Worm (Caenorhabditis elegans) whole organism, young adult: ENCODE measurements around the gene ifc-1.

ENCODE experiments used
- B0035.1 ChIP-seq: sonication (generic microtip); optimal IDR thresholded peaks from 2 replicates; lab custom pipeline; 2016; ENCODE audit warnings: missing genetic modification characterization, mild to moderate bottlenecking, missing compliant biosample characterization, missing genotype, missing genetic modification reagents
- B0261.1 ChIP-seq: sonication (generic microtip); optimal IDR thresholded peaks from 2 replicates; lab custom pipeline; 2016; ENCODE audit warnings: mild to moderate bottlenecking, missing genetic modification characterization, moderate library complexity, missing compliant biosample characterization
- F10E7.11 ChIP-seq: sonication (generic microtip); optimal IDR thresholded peaks from 2 replicates; lab custom pipeline; 2017; ENCODE audit warnings: mild to moderate bottlenecking, missing genetic modification characterization, moderate library complexity, missing compliant biosample characterization
- F39B2.1 ChIP-seq: fragments of 200-800 bp; sonication (Bioruptor generic); IDR thresholded peaks from 2 replicates; pipeline ENCODE4 v1.3.6; 2022; ENCODE audit warnings: missing genetic modification reagents, missing genetic modification characterization, missing compliant biosample characterization
- T07F8.4 ChIP-seq: sonication (generic microtip); optimal IDR thresholded peaks from 2 replicates; lab custom pipeline; 2016; ENCODE audit warnings: mild to moderate bottlenecking, missing genetic modification characterization, moderate library complexity, missing compliant biosample characterization
- Y53F4B.3 ChIP-seq: fragments of 200-800 bp; sonication (Bioruptor generic); IDR thresholded peaks from 2 replicates; pipeline ENCODE4 v1.3.6; 2022; ENCODE audit warnings: missing genetic modification reagents, missing genetic modification characterization, missing compliant biosample characterization
- Y56A3A.18 ChIP-seq: fragments of 200-800 bp; sonication (Bioruptor generic); IDR thresholded peaks from 2 replicates; pipeline ENCODE4 v1.3.6; 2022; ENCODE audit warnings: missing genetic modification reagents, missing genetic modification characterization, missing compliant biosample characterization
- Y95B8A.8 ChIP-seq: fragments of 200-800 bp; sonication (Bioruptor generic); IDR thresholded peaks from 2 replicates; pipeline ENCODE4 v1.3.6; 2022; ENCODE audit warnings: missing genetic modification reagents, missing genetic modification characterization, missing compliant biosample characterization
- ama-1 ChIP-seq, 3 experiments: fragments of 150-350 bp in 1 of 3; sonication (generic microtip) in 2 of 3; optimal IDR thresholded peaks; 2 replicates each; lab custom pipeline; 2014 to 2018; ENCODE audit warnings: missing biosample characterization in 2 of 3, missing genetic modification characterization in 2 of 3, missing genetic modification reagents in 2 of 3
- aptf-2 ChIP-seq: fragments of 200-800 bp; sonication (Bioruptor generic); conservative IDR thresholded peaks from 2 replicates; pipeline ENCODE4 v1.3.6; 2022; ENCODE audit warnings: missing genetic modification reagents, missing genetic modification characterization, missing compliant biosample characterization
- bed-1 ChIP-seq: fragments of 200-800 bp; sonication (Bioruptor generic); IDR thresholded peaks from 2 replicates; pipeline ENCODE4 v1.3.6; 2022; ENCODE audit warnings: missing genetic modification reagents, missing genetic modification characterization, missing compliant biosample characterization
- bed-2 ChIP-seq: fragments of 200-800 bp; sonication (Bioruptor generic); IDR thresholded peaks from 2 replicates; pipeline ENCODE4 v1.3.6; 2022; ENCODE audit warnings: missing genetic modification reagents, missing genetic modification characterization, missing compliant biosample characterization
- ceh-27 ChIP-seq: fragments of 200-800 bp; sonication (Bioruptor generic); optimal IDR thresholded peaks from 2 replicates; lab custom pipeline; 2018; ENCODE audit warnings: mild to moderate bottlenecking, missing genetic modification characterization, moderate library complexity, missing compliant biosample characterization
- ceh-79 ChIP-seq: sonication (generic microtip); optimal IDR thresholded peaks from 2 replicates; lab custom pipeline; 2017; ENCODE audit warnings: mild to moderate bottlenecking, missing genetic modification characterization, missing compliant biosample characterization
- dox-1 ChIP-seq: fragments of 200-800 bp; sonication (Bioruptor generic); IDR thresholded peaks from 2 replicates; pipeline ENCODE4 v1.3.6; 2022; ENCODE audit warnings: missing genetic modification reagents, missing genetic modification characterization, missing compliant biosample characterization
- dpff-1 ChIP-seq: sonication (generic microtip); optimal IDR thresholded peaks from 2 replicates; lab custom pipeline; 2017; ENCODE audit warnings: mild to moderate bottlenecking, missing genetic modification characterization, missing compliant biosample characterization
- ekl-4 ChIP-seq: fragments of 200-800 bp; sonication (Bioruptor generic); IDR thresholded peaks from 2 replicates; pipeline ENCODE4 v1.3.6; 2022; ENCODE audit warnings: missing genetic modification reagents, missing genetic modification characterization, missing compliant biosample characterization
- fkh-3 ChIP-seq: sonication (generic microtip); optimal IDR thresholded peaks from 2 replicates; lab custom pipeline; 2016; ENCODE audit warnings: mild to moderate bottlenecking, missing genetic modification characterization, missing compliant biosample characterization
- hlh-12 ChIP-seq: sonication (generic microtip); optimal IDR thresholded peaks from 2 replicates; lab custom pipeline; 2016; ENCODE audit warnings: missing genetic modification characterization, missing compliant biosample characterization
- hmg-1.2 ChIP-seq: fragments of 200-800 bp; sonication (Bioruptor generic); IDR thresholded peaks from 2 replicates; pipeline ENCODE4 v1.3.6; 2022; ENCODE audit warnings: missing genetic modification reagents, missing genetic modification characterization, missing compliant biosample characterization
- hrde-1 ChIP-seq: sonication (generic microtip); optimal IDR thresholded peaks from 2 replicates; lab custom pipeline; 2016; ENCODE audit warnings: missing genetic modification characterization, mild to moderate bottlenecking, missing compliant biosample characterization, moderate library complexity, missing genotype, missing genetic modification reagents, borderline replicate concordance
- let-526 ChIP-seq: fragments of 200-800 bp; sonication (Bioruptor generic); IDR thresholded peaks from 2 replicates; pipeline ENCODE4 v1.3.6; 2022; ENCODE audit warnings: missing genetic modification reagents, missing genetic modification characterization, missing compliant biosample characterization
- lin-26 ChIP-seq: fragments of 200-800 bp; sonication (Bioruptor generic); IDR thresholded peaks from 2 replicates; pipeline ENCODE4 v1.3.6; 2022; ENCODE audit warnings: missing genetic modification reagents, missing genetic modification characterization, missing compliant biosample characterization
- lin-40 ChIP-seq: sonication (generic microtip); optimal IDR thresholded peaks from 2 replicates; lab custom pipeline; 2016; ENCODE audit warnings: missing genetic modification characterization, mild to moderate bottlenecking, missing compliant biosample characterization, missing genotype, missing genetic modification reagents
- lsy-27 ChIP-seq: sonication (generic microtip); optimal IDR thresholded peaks from 2 replicates; lab custom pipeline; 2017; ENCODE audit warnings: missing genetic modification characterization, mild to moderate bottlenecking, missing compliant biosample characterization, antibody characterized with exemption, missing genotype, borderline replicate concordance; ENCODE audit not compliant: insufficient read depth
- madf-10 ChIP-seq: sonication (generic microtip); optimal IDR thresholded peaks from 2 replicates; lab custom pipeline; 2016; ENCODE audit warnings: mild to moderate bottlenecking, missing genetic modification characterization, missing compliant biosample characterization
- madf-8 ChIP-seq: fragments of 200-800 bp; sonication (Bioruptor generic); conservative IDR thresholded peaks from 2 replicates; pipeline ENCODE4 v1.3.6; 2022; ENCODE audit warnings: missing genetic modification reagents, missing genetic modification characterization, missing compliant biosample characterization
- mel-28 ChIP-seq: sonication (generic microtip); optimal IDR thresholded peaks from 2 replicates; lab custom pipeline; 2016; ENCODE audit warnings: borderline replicate concordance, mild to moderate bottlenecking, missing genetic modification characterization, missing compliant biosample characterization
- nfya-1 ChIP-seq: sonication (generic microtip); optimal IDR thresholded peaks from 2 replicates; lab custom pipeline; 2017; ENCODE audit warnings: antibody characterized with exemption, missing compliant biosample characterization, missing genetic modification characterization, borderline replicate concordance; ENCODE audit not compliant: insufficient read depth
- nhr-179 ChIP-seq: sonication (generic microtip); optimal IDR thresholded peaks from 2 replicates; lab custom pipeline; 2016; ENCODE audit warnings: mild to moderate bottlenecking, missing genetic modification characterization, missing compliant biosample characterization
- nhr-80 ChIP-seq: sonication (generic microtip); optimal IDR thresholded peaks from 2 replicates; lab custom pipeline; 2016; ENCODE audit warnings: missing genetic modification characterization, missing compliant biosample characterization
- sdz-38 ChIP-seq: sonication (generic microtip); optimal IDR thresholded peaks from 2 replicates; lab custom pipeline; 2016; ENCODE audit warnings: missing genotype, missing genetic modification characterization, missing compliant biosample characterization
- snpc-4 ChIP-seq, 5 experiments: fragments of 150-350 bp in 1 of 5; sonication (generic microtip) in 4 of 5; optimal IDR thresholded peaks; 2 replicates each; lab custom pipeline; 2014 to 2018; ENCODE audit warnings: missing genetic modification characterization in 5 of 5, missing biosample characterization in 3 of 5, antibody characterized with exemption in 2 of 5, mild to moderate bottlenecking in 2 of 5, missing compliant biosample characterization in 2 of 5, missing genotype in 2 of 5, moderate library complexity in 2 of 5, missing genetic modification reagents in 1 of 5
- somi-1 ChIP-seq: fragments of 200-800 bp; sonication (Bioruptor generic); optimal IDR thresholded peaks from 2 replicates; lab custom pipeline; 2018; ENCODE audit warnings: mild to moderate bottlenecking, missing genetic modification characterization, missing compliant biosample characterization
- tbp1 ChIP-seq: fragments of 200-800 bp; sonication (Bioruptor generic); optimal IDR thresholded peaks from 2 replicates; lab custom pipeline; 2018; ENCODE audit warnings: mild to moderate bottlenecking, missing genetic modification characterization, missing compliant biosample characterization
- zim-3 ChIP-seq: sonication (generic microtip); optimal IDR thresholded peaks from 2 replicates; lab custom pipeline; 2017; ENCODE audit warnings: mild to moderate bottlenecking, missing genetic modification characterization, moderate library complexity, missing compliant biosample characterization
- ztf-18 ChIP-seq: sonication (generic microtip); optimal IDR thresholded peaks from 2 replicates; lab custom pipeline; 2016; ENCODE audit warnings: missing genotype, mild to moderate bottlenecking, missing genetic modification characterization, missing compliant biosample characterization
- ztf-22 ChIP-seq: fragments of 200-800 bp; sonication (Bioruptor generic); optimal IDR thresholded peaks from 2 replicates; lab custom pipeline; 2018; ENCODE audit warnings: mild to moderate bottlenecking, missing genetic modification characterization, moderate library complexity, missing compliant biosample characterization
- ztf-26 ChIP-seq: sonication (generic microtip); optimal IDR thresholded peaks from 2 replicates; lab custom pipeline; 2017; ENCODE audit warnings: missing genetic modification characterization, missing compliant biosample characterization
- ztf-3 ChIP-seq: fragments of 200-800 bp; sonication (Bioruptor generic); optimal IDR thresholded peaks from 2 replicates; lab custom pipeline; 2018; ENCODE audit warnings: mild to moderate bottlenecking, missing genetic modification characterization, missing compliant biosample characterization

Gene ifc-1

ce11 chrV:2845771-2846170, 35.4 kb upstream of the ifc-1 start, which contains the start of gene srj-44:
TSS of gene srj-44 (minus strand) at chrV:2845871.
- TF ChIP-seq ztf-3 (GFP tag; lab: Kevin White, UChicago) = no peak
- no peak for TF ChIP-seq aptf-2
- no peak for TF ChIP-seq F10E7.11
- TF ChIP-seq hmg-1.2 (GFP tag; lab: Robert Waterston, UW) = no peak
- TF ChIP-seq Y53F4B.3 (GFP tag; lab: Robert Waterston, UW) = no peak
- no peak for TF ChIP-seq fkh-3
- TF ChIP-seq ama-1 (optimal IDR thresholded peaks at IDR 0.05; lab: Kevin White, UChicago) = no peak
- no peak for TF ChIP-seq ama-1 (GFP tag; optimal IDR thresholded peaks at IDR 0.05; lab: Kevin White, UChicago)
- no peak for TF ChIP-seq B0035.1 (tag; lab: Kevin White, UChicago)
- no peak for TF ChIP-seq ztf-22 (GFP tag; lab: Kevin White, UChicago)
- no peak for TF ChIP-seq ztf-18 (tag; lab: Kevin White, UChicago)
- no peak for TF ChIP-seq nhr-179 (tag; lab: Kevin White, UChicago)
- no peak for TF ChIP-seq sdz-38 (tag; lab: Kevin White, UChicago)

- TF ChIP-seq ztf-18 (tag; lab: Kevin White, UChicago) (no peak), bed-1 (GFP tag; lab: Robert Waterston, UW) (no peak), let-526 (no peak), tbp1 (GFP tag; lab: Kevin White, UChicago) (no peak), bed-2 (GFP tag; lab: Robert Waterston, UW) (no peak), ceh-27 (no peak), ekl-4 (GFP tag; lab: Robert Waterston, UW) (no peak), B0261.1 (tag; lab: Kevin White, UChicago) (no peak), nfya-1 (tag; lab: Kevin White, UChicago) (no peak), hlh-12 (no peak), T07F8.4 (tag; lab: Kevin White, UChicago) (no peak), somi-1 (GFP tag; lab: Kevin White, UChicago) (no peak), lin-40 (tag; lab: Kevin White, UChicago) (no peak), mel-28 (no peak), fkh-3 (no peak), dpff-1 (tag; lab: Kevin White, UChicago) (no peak), madf-8 (GFP tag; lab: Robert Waterston, UW) (no peak)
Observed at ce11 chrV:2848290-2848937, 32.8 kb upstream of the ifc-1 start, which contains the start of gene srj-49. TSS of gene srj-49 (minus strand) at chrV:2848340.

- TF ChIP-seq snpc-4 (GFP tag; optimal IDR thresholded peaks at IDR 0.05; lab: Kevin White, UChicago) (no peak), snpc-4 (tag; optimal IDR thresholded peaks at IDR 0.05; lab: Kevin White, UChicago) (no peak), ztf-26 (tag; lab: Kevin White, UChicago) (no peak), Y95B8A.8 (GFP tag; lab: Robert Waterston, UW) (no peak), lin-26 (no peak), lsy-27 (tag; lab: Kevin White, UChicago) (no peak), nhr-80 (tag; lab: Kevin White, UChicago) (peak; percentile 48)
Observed at ce11 chrV:2849071-2849470, 32.1 kb upstream of the ifc-1 start, which contains the start of gene ugt-53. TSS of gene ugt-53 (plus strand) at chrV:2849343.

ce11 chrV:2855473-2855872, 25.7 kb upstream of the ifc-1 start, which contains the start of gene srj-57:
TSS of gene srj-57 (minus strand) at chrV:2855573.
- TF ChIP-seq Y56A3A.18 (GFP tag; lab: Robert Waterston, UW) = no peak
- no peak for TF ChIP-seq ceh-79 (tag; lab: Kevin White, UChicago)
- no peak for TF ChIP-seq zim-3 (tag; lab: Kevin White, UChicago)
- no peak for TF ChIP-seq F39B2.1 (GFP tag; lab: Robert Waterston, UW)
- TF ChIP-seq aptf-2 = no peak
- TF ChIP-seq hrde-1 = no peak
- TF ChIP-seq madf-10 (tag; lab: Kevin White, UChicago) = no peak
- TF ChIP-seq lin-26 = no peak
- no peak for TF ChIP-seq dox-1 (GFP tag; lab: Robert Waterston, UW)
- TF ChIP-seq B0261.1 (tag; lab: Kevin White, UChicago) = no peak
